Fruit fly (Drosophila melanogaster): ENCODE data around the gene Nepl18.

dm6 chr3R:28913039-28913438 is 37.6 kb downstream of the Nepl18 start:
- TF ChIP-seq Dll (optimal IDR thresholded peaks at IDR 0.05) (no peak), pan (optimal IDR thresholded peaks at IDR 0.05) (no peak), EcR (GFP tag; optimal IDR thresholded peaks at IDR 0.05) (no peak)

Data from whole organism.